Worm (Caenorhabditis elegans): ENCODE measurements around the gene acl-9.

DNA sequence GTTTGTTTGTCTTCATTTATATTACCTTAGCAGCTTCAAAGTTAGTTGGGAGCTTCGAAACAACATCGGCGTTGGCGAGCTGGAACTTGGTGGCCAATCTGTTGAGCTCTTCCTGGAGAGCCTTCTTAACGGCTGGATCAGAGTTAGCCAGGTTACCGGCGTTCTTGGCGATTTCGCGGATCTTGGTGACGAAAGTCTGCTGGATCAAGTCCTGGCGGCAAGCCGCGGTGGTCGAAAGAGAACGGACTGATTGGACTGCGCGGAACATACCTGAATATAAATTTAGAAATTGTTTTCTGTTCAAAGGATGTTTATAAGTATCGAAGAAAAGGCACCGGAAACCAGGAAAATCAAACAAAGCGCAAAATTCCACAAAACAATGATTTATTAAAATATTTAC lies 26.2 kb upstream of the acl-9 start, which contains the start of gene atp-4:
- TF ChIP-seq snpc-4 (tag; optimal IDR thresholded peaks at IDR 0.05) (no peak), aha-1 (tag; optimal IDR thresholded peaks at IDR 0.05) (no peak), fos-1 (tag; optimal IDR thresholded peaks at IDR 0.05) (no peak), ceh-63 (GFP tag; optimal IDR thresholded peaks at IDR 0.05) (no peak), skn-1 (tag; optimal IDR thresholded peaks at IDR 0.05) (no peak), nhr-12 (tag; optimal IDR thresholded peaks at IDR 0.05) (no peak), unc-86 (tag; optimal IDR thresholded peaks at IDR 0.05) (no peak), hlh-4 (tag; optimal IDR thresholded peaks at IDR 0.05) (no peak), pqm-1 (tag; optimal IDR thresholded peaks at IDR 0.05) (no peak), fkh-10 (GFP tag; optimal IDR thresholded peaks at IDR 0.05) (no peak), nhr-11 (tag; optimal IDR thresholded peaks at IDR 0.05) (no peak), lin-13 (GFP tag; optimal IDR thresholded peaks at IDR 0.05) (no peak), unc-62 (GFP tag; optimal IDR thresholded peaks at IDR 0.05) (no peak), mdl-1 (tag; optimal IDR thresholded peaks at IDR 0.05) (no peak)

Data from whole organism, L1 larva.